Worm (Caenorhabditis elegans) whole organism, young adult: ENCODE results near the gene slc-36.2.
"Not testable (repeated sequence)": the region's sequence is repeated elsewhere in the genome, so short reads cannot be mapped to it uniquely, and the experiment has no call there.

Experiments
- B0019.2 ChIP-seq: fragments of 200-800 bp; sonication (Bioruptor generic); conservative IDR thresholded peaks from 2 replicates; pipeline ENCODE4 v1.3.6; 2022; ENCODE audit warnings: missing genetic modification reagents, missing genetic modification characterization, missing compliant biosample characterization
- D2030.7 ChIP-seq: fragments of 200-800 bp; sonication (Bioruptor generic); IDR thresholded peaks from 2 replicates; pipeline ENCODE4 v1.3.6; 2022; ENCODE audit warnings: missing genetic modification reagents, missing genetic modification characterization, missing compliant biosample characterization
- F10E7.11 ChIP-seq: sonication (generic microtip); optimal IDR thresholded peaks from 2 replicates; lab custom pipeline; 2017; ENCODE audit warnings: mild to moderate bottlenecking, missing genetic modification characterization, moderate library complexity, missing compliant biosample characterization
- F22D6.2 ChIP-seq: sonication (generic microtip); optimal IDR thresholded peaks from 2 replicates; lab custom pipeline; 2016; ENCODE audit warnings: mild to moderate bottlenecking, missing genetic modification characterization, missing compliant biosample characterization
- F52B5.7 ChIP-seq: sonication (generic microtip); optimal IDR thresholded peaks from 2 replicates; lab custom pipeline; 2016; ENCODE audit warnings: mild to moderate bottlenecking, missing genetic modification characterization, missing compliant biosample characterization
- F55B11.4 ChIP-seq: sonication (generic microtip); optimal IDR thresholded peaks from 2 replicates; lab custom pipeline; 2016; ENCODE audit warnings: missing compliant biosample characterization, missing genetic modification characterization, borderline replicate concordance; ENCODE audit not compliant: insufficient read depth
- K12H6.12 ChIP-seq: fragments of 200-800 bp; sonication (Bioruptor generic); optimal IDR thresholded peaks from 2 replicates; lab custom pipeline; 2018; ENCODE audit warnings: mild to moderate bottlenecking, missing genetic modification characterization, missing compliant biosample characterization
- T26A5.8 ChIP-seq: sonication (generic microtip); optimal IDR thresholded peaks from 2 replicates; lab custom pipeline; 2016; ENCODE audit warnings: missing genetic modification characterization, missing compliant biosample characterization
- Y56A3A.18 ChIP-seq: fragments of 200-800 bp; sonication (Bioruptor generic); IDR thresholded peaks from 2 replicates; pipeline ENCODE4 v1.3.6; 2022; ENCODE audit warnings: missing genetic modification reagents, missing genetic modification characterization, missing compliant biosample characterization
- Y79H2A.3 ChIP-seq: fragments of 200-800 bp; sonication (Bioruptor generic); conservative IDR thresholded peaks from 2 replicates; pipeline ENCODE4 v1.3.6; 2022; ENCODE audit warnings: missing genetic modification reagents, missing genetic modification characterization, missing compliant biosample characterization
- ZK185.1 ChIP-seq: sonication (generic microtip); optimal IDR thresholded peaks from 2 replicates; lab custom pipeline; 2016; ENCODE audit warnings: mild to moderate bottlenecking, missing genetic modification characterization, missing compliant biosample characterization; ENCODE audit not compliant: poor library complexity, severe bottlenecking
- athp-1 ChIP-seq: sonication (generic microtip); optimal IDR thresholded peaks from 2 replicates; lab custom pipeline; 2017; ENCODE audit warnings: mild to moderate bottlenecking, missing genetic modification characterization, missing compliant biosample characterization
- attf-5 ChIP-seq: fragments of 200-800 bp; sonication (Bioruptor generic); optimal IDR thresholded peaks from 2 replicates; lab custom pipeline; 2018; ENCODE audit warnings: mild to moderate bottlenecking, missing genetic modification characterization, missing compliant biosample characterization
- bed-1 ChIP-seq: fragments of 200-800 bp; sonication (Bioruptor generic); IDR thresholded peaks from 2 replicates; pipeline ENCODE4 v1.3.6; 2022; ENCODE audit warnings: missing genetic modification reagents, missing genetic modification characterization, missing compliant biosample characterization
- cebp-2 ChIP-seq: fragments of 200-800 bp; sonication (Bioruptor generic); IDR thresholded peaks from 2 replicates; pipeline ENCODE4 v1.3.6; 2022; ENCODE audit warnings: missing genetic modification characterization, missing compliant biosample characterization
- ceh-40 ChIP-seq: fragments of 200-800 bp; sonication (Bioruptor generic); IDR thresholded peaks from 2 replicates; pipeline ENCODE4 v1.3.6; 2022; ENCODE audit warnings: missing genetic modification characterization, missing compliant biosample characterization
- ceh-58 ChIP-seq: fragments of 200-800 bp; sonication (Bioruptor generic); IDR thresholded peaks from 2 replicates; pipeline ENCODE4 v1.3.6; 2022; ENCODE audit warnings: missing genetic modification characterization, missing compliant biosample characterization
- ceh-91 ChIP-seq: fragments of 200-800 bp; sonication (Bioruptor generic); IDR thresholded peaks from 2 replicates; pipeline ENCODE4 v1.3.6; 2022; ENCODE audit warnings: missing genetic modification reagents, missing genetic modification characterization, missing compliant biosample characterization
- chd-7 ChIP-seq: sonication (generic microtip); optimal IDR thresholded peaks from 2 replicates; lab custom pipeline; 2016; ENCODE audit warnings: mild to moderate bottlenecking, missing genetic modification characterization, moderate library complexity, missing compliant biosample characterization
- die-1 ChIP-seq: sonication (generic microtip); optimal IDR thresholded peaks from 2 replicates; lab custom pipeline; 2016; ENCODE audit warnings: missing genotype, mild to moderate bottlenecking, missing genetic modification characterization, missing compliant biosample characterization
- dox-1 ChIP-seq: fragments of 200-800 bp; sonication (Bioruptor generic); IDR thresholded peaks from 2 replicates; pipeline ENCODE4 v1.3.6; 2022; ENCODE audit warnings: missing genetic modification reagents, missing genetic modification characterization, missing compliant biosample characterization
- dpl-1 ChIP-seq: fragments of 150-350 bp; optimal IDR thresholded peaks from 2 replicates; lab custom pipeline; 2014; ENCODE audit warnings: missing biosample characterization, missing genetic modification reagents, missing genetic modification characterization
- egl-18 ChIP-seq: fragments of 200-800 bp; sonication (Bioruptor generic); IDR thresholded peaks from 2 replicates; pipeline ENCODE4 v1.3.6; 2022; ENCODE audit warnings: missing genetic modification reagents, missing genetic modification characterization, missing compliant biosample characterization
- hlh-12 ChIP-seq: sonication (generic microtip); optimal IDR thresholded peaks from 2 replicates; lab custom pipeline; 2016; ENCODE audit warnings: missing genetic modification characterization, missing compliant biosample characterization
- lag-1 ChIP-seq: fragments of 200-800 bp; sonication (Bioruptor generic); IDR thresholded peaks from 2 replicates; pipeline ENCODE4 v1.3.6; 2022; ENCODE audit warnings: missing genetic modification reagents, missing genetic modification characterization, missing compliant biosample characterization
- let-607 ChIP-seq, 2 experiments: fragments of 200-800 bp in 1 of 2; sonication (Bioruptor generic) in 1 of 2; sonication (generic microtip) in 1 of 2; optimal IDR thresholded peaks; 2 replicates each; lab custom pipeline; 2016 to 2018; ENCODE audit warnings: mild to moderate bottlenecking in 2 of 2, missing compliant biosample characterization in 2 of 2, missing genetic modification characterization in 2 of 2, moderate library complexity in 2 of 2, missing genotype in 1 of 2
- madf-10 ChIP-seq: sonication (generic microtip); optimal IDR thresholded peaks from 2 replicates; lab custom pipeline; 2016; ENCODE audit warnings: mild to moderate bottlenecking, missing genetic modification characterization, missing compliant biosample characterization
- mes-4 ChIP-seq: sonication (generic microtip); optimal IDR thresholded peaks from 2 replicates; lab custom pipeline; 2016; ENCODE audit warnings: missing genotype, missing genetic modification characterization, missing compliant biosample characterization
- nfya-1 ChIP-seq: sonication (generic microtip); optimal IDR thresholded peaks from 2 replicates; lab custom pipeline; 2017; ENCODE audit warnings: antibody characterized with exemption, missing compliant biosample characterization, missing genetic modification characterization, borderline replicate concordance; ENCODE audit not compliant: insufficient read depth
- pbrm-1 ChIP-seq: fragments of 200-800 bp; sonication (Bioruptor generic); IDR thresholded peaks from 2 replicates; pipeline ENCODE4 v1.3.6; 2022; ENCODE audit warnings: missing genetic modification reagents, missing genetic modification characterization, missing compliant biosample characterization
- rcor-1 ChIP-seq: fragments of 200-800 bp; sonication (Bioruptor generic); IDR thresholded peaks from 2 replicates; pipeline ENCODE4 v1.3.6; 2022; ENCODE audit warnings: missing genetic modification reagents, missing genetic modification characterization, missing compliant biosample characterization
- rec-8 ChIP-seq, 2 experiments: sonication (generic microtip); optimal IDR thresholded peaks; 2 replicates each; lab custom pipeline; 2016; ENCODE audit warnings: mild to moderate bottlenecking in 2 of 2, missing genetic modification characterization in 2 of 2, missing genetic modification reagents in 2 of 2, missing genotype in 2 of 2, missing biosample characterization in 1 of 2, missing compliant biosample characterization in 1 of 2, moderate library complexity in 1 of 2
- repo-1 ChIP-seq: sonication (generic microtip); optimal IDR thresholded peaks from 2 replicates; lab custom pipeline; 2017; ENCODE audit warnings: mild to moderate bottlenecking, missing genetic modification characterization, missing compliant biosample characterization
- rpc-1 ChIP-seq, 2 experiments: fragments of 150-350 bp in 1 of 2; sonication (generic microtip) in 1 of 2; optimal IDR thresholded peaks; 2 replicates each; lab custom pipeline; 2014 to 2018; ENCODE audit warnings: missing biosample characterization in 1 of 2, missing genetic modification characterization in 1 of 2, missing genetic modification reagents in 1 of 2, missing genotype in 1 of 2
- sdz-38 ChIP-seq: sonication (generic microtip); optimal IDR thresholded peaks from 2 replicates; lab custom pipeline; 2016; ENCODE audit warnings: missing genotype, missing genetic modification characterization, missing compliant biosample characterization
- sea-2 ChIP-seq: fragments of 200-800 bp; sonication (Bioruptor generic); IDR thresholded peaks from 2 replicates; pipeline ENCODE4 v1.3.6; 2022; ENCODE audit warnings: missing genetic modification characterization, missing compliant biosample characterization
- somi-1 ChIP-seq: fragments of 200-800 bp; sonication (Bioruptor generic); optimal IDR thresholded peaks from 2 replicates; lab custom pipeline; 2018; ENCODE audit warnings: mild to moderate bottlenecking, missing genetic modification characterization, missing compliant biosample characterization
- tbp1 ChIP-seq: fragments of 200-800 bp; sonication (Bioruptor generic); optimal IDR thresholded peaks from 2 replicates; lab custom pipeline; 2018; ENCODE audit warnings: mild to moderate bottlenecking, missing genetic modification characterization, missing compliant biosample characterization
- ztf-22 ChIP-seq: fragments of 200-800 bp; sonication (Bioruptor generic); optimal IDR thresholded peaks from 2 replicates; lab custom pipeline; 2018; ENCODE audit warnings: mild to moderate bottlenecking, missing genetic modification characterization, moderate library complexity, missing compliant biosample characterization
- ztf-3 ChIP-seq: fragments of 200-800 bp; sonication (Bioruptor generic); optimal IDR thresholded peaks from 2 replicates; lab custom pipeline; 2018; ENCODE audit warnings: mild to moderate bottlenecking, missing genetic modification characterization, missing compliant biosample characterization

The slc-36.2 gene

DNA sequence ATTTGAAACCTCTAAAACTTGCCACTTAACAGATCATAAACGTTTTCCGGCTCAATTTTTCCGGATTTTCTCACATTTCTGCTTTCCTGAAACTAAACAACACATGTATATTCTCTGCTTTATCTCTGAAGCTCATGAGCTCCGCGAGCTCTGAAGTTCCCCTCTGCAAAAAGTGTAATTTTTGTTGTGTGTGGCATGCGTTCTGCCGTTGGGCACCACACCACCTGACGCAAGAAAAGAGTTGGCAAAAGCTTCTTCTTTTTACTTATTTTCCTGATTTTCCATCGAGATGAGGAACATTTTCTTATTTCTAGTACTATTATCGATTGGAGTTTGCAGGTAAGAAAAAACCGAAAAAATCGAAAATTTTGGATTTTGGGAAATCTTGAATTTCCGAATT, 4.0 kb downstream of the slc-36.2 start, which contains the start of gene lgc-34:
Gene lgc-34 (plus strand): TSS at position 200 of the 400 bp plus-strand sequence.
- no peak for TF ChIP-seq D2030.7
- TF ChIP-seq repo-1 (tag; lab: Kevin White, UChicago): no peak
- TF ChIP-seq mes-4 (tag; lab: Kevin White, UChicago): no peak
- TF ChIP-seq pbrm-1: no peak
- TF ChIP-seq F52B5.7 (tag; lab: Kevin White, UChicago): no peak
- TF ChIP-seq madf-10 (tag; lab: Kevin White, UChicago): no peak
- no peak for TF ChIP-seq attf-5
- no peak for TF ChIP-seq F10E7.11 (tag; lab: Kevin White, UChicago)
- TF ChIP-seq rec-8 (tag; optimal IDR thresholded peaks at IDR 0.05; lab: Kevin White, UChicago): no peak
- TF ChIP-seq, all 124 proteins: peak for 0

- not testable (repeated sequence) for TF ChIP-seq F55B11.4 (tag; lab: Kevin White, UChicago); bed-1; dpl-1 (GFP tag; lab: Kevin White, UChicago)
Observed at ce11 chrII:535226-535625, 12.8 kb downstream of the slc-36.2 start, which contains the start of gene T27A1.3. TSS of gene T27A1.3 (plus strand) at chrII:535526.

ce11 chrII:536775-537174, 14.4 kb downstream of the slc-36.2 start, which contains the start of gene T27A1.2:
TSS of gene T27A1.2 (minus strand) at chrII:536875.
- no peak for TF ChIP-seq egl-18
- no peak for TF ChIP-seq die-1
- no peak for TF ChIP-seq ceh-58
- no peak for TF ChIP-seq athp-1
- no peak for TF ChIP-seq rcor-1 (GFP tag; lab: Robert Waterston, UW)
- TF ChIP-seq dpl-1 (GFP tag; lab: Kevin White, UChicago): no peak
- TF ChIP-seq F22D6.2 (tag; lab: Kevin White, UChicago): no peak
- no peak for TF ChIP-seq cebp-2 (GFP tag; lab: Robert Waterston, UW)
- no peak for TF ChIP-seq lag-1 (GFP tag; lab: Robert Waterston, UW)
- TF ChIP-seq D2030.7: no peak
- TF ChIP-seq dox-1 (GFP tag; lab: Robert Waterston, UW): no peak
- no peak for TF ChIP-seq somi-1
- TF ChIP-seq ceh-91 (GFP tag; lab: Robert Waterston, UW): no peak
- no peak for TF ChIP-seq repo-1 (tag; lab: Kevin White, UChicago)
- no peak for TF ChIP-seq hlh-12 (tag; lab: Kevin White, UChicago)
- TF ChIP-seq T26A5.8 (tag; lab: Kevin White, UChicago): no peak
- no peak for TF ChIP-seq sdz-38 (tag; lab: Kevin White, UChicago)
- no peak for TF ChIP-seq ztf-22 (GFP tag; lab: Kevin White, UChicago)
- TF ChIP-seq let-607 (tag; optimal IDR thresholded peaks at IDR 0.05; lab: Kevin White, UChicago): no peak
- no peak for TF ChIP-seq rec-8 (tag; optimal IDR thresholded peaks at IDR 0.05; lab: Kevin White, UChicago)

DNA sequence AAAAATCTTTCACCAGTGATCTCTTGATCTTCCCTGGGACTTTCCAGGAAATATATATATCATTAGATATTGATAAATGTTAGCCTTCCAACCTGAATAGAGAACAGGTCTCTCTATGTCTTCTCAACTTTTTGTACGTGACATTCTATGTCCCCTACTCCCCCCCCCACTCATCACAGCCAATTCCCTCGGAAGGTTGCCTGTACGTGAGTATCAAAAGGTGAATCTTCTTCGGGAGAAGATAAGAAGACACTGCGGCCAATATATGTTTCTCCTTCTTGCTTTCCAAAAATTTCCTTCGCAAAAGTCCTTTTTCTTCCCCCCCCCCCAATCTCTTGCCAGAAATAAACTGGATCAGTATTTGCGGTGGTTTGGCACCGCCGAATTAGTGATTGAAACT, 20.0 kb downstream of the slc-36.2 start:
- no peak for TF ChIP-seq chd-7 (tag; lab: Kevin White, UChicago)
- no peak for TF ChIP-seq ztf-3
- TF ChIP-seq ceh-40 (GFP tag; lab: Robert Waterston, UW): no peak
- no peak for TF ChIP-seq sea-2
- TF ChIP-seq rpc-1 (optimal IDR thresholded peaks at IDR 0.05; lab: Kevin White, UChicago): no peak
- TF ChIP-seq rpc-1 (tag; optimal IDR thresholded peaks at IDR 0.05; lab: Kevin White, UChicago): no peak
- TF ChIP-seq somi-1: no peak
- no peak for TF ChIP-seq nfya-1 (tag; lab: Kevin White, UChicago)
- no peak for TF ChIP-seq hlh-12 (tag; lab: Kevin White, UChicago)
- TF ChIP-seq Y79H2A.3 (GFP tag; lab: Robert Waterston, UW): no peak
- no peak for TF ChIP-seq B0019.2 (GFP tag; lab: Robert Waterston, UW)
- TF ChIP-seq tbp1 (GFP tag; lab: Kevin White, UChicago): no peak
- no peak for TF ChIP-seq athp-1
- no peak for TF ChIP-seq attf-5
- no peak for TF ChIP-seq K12H6.12 (tag; lab: Kevin White, UChicago)
- no peak for TF ChIP-seq Y56A3A.18 (GFP tag; lab: Robert Waterston, UW)
- no peak for TF ChIP-seq ZK185.1
- TF ChIP-seq, all 124 proteins: peak for 0
